Worm (Caenorhabditis elegans) whole organism, L2 larva: ENCODE measurements around the gene ctsa-2.

ENCODE experiments used
- R02D3.7 ChIP-seq: fragments of 150-350 bp; optimal IDR thresholded peaks from 2 replicates; lab custom pipeline; 2014; ENCODE audit warnings: missing biosample characterization, missing genetic modification characterization
- Y55F3AM.14 ChIP-seq: fragments of 200-800 bp; sonication (Bioruptor generic); optimal IDR thresholded peaks from 2 replicates; lab custom pipeline; 2018; ENCODE audit warnings: mild to moderate bottlenecking, missing genetic modification characterization, missing compliant biosample characterization
- ZK546.5 ChIP-seq: sonication (generic microtip); optimal IDR thresholded peaks from 2 replicates; lab custom pipeline; 2017; ENCODE audit warnings: missing biosample characterization, missing genetic modification characterization
- aly-2 ChIP-seq: fragments of 150-350 bp; optimal IDR thresholded peaks from 2 replicates; lab custom pipeline; 2014; ENCODE audit warnings: missing biosample characterization, missing genetic modification characterization
- ceh-16 ChIP-seq: fragments of 150-350 bp; optimal IDR thresholded peaks from 2 replicates; lab custom pipeline; 2014; ENCODE audit warnings: missing biosample characterization, missing genetic modification characterization
- crh-2 ChIP-seq: sonication (generic microtip); optimal IDR thresholded peaks from 2 replicates; lab custom pipeline; 2017; ENCODE audit warnings: missing biosample characterization, missing genetic modification characterization
- dmd-4 ChIP-seq: sonication (generic microtip); optimal IDR thresholded peaks from 2 replicates; lab custom pipeline; 2017; ENCODE audit warnings: missing biosample characterization, missing genetic modification characterization
- elt-3 ChIP-seq: sonication (generic microtip); optimal IDR thresholded peaks from 2 replicates; lab custom pipeline; 2017; ENCODE audit warnings: missing biosample characterization, missing genetic modification characterization
- fos-1 ChIP-seq: fragments of 150-350 bp; optimal IDR thresholded peaks from 2 replicates; lab custom pipeline; 2014; ENCODE audit warnings: missing biosample characterization, missing genetic modification characterization
- lin-11 ChIP-seq: fragments of 150-350 bp; sonication (generic microtip); optimal IDR thresholded peaks from 2 replicates; lab custom pipeline; 2014; ENCODE audit warnings: missing biosample characterization, missing genetic modification characterization, inconsistent platforms, mixed read lengths
- mbf-1 ChIP-seq: sonication (generic microtip); optimal IDR thresholded peaks from 2 replicates; lab custom pipeline; 2017; ENCODE audit warnings: missing biosample characterization, missing genetic modification characterization
- mdl-1 ChIP-seq, 2 experiments: fragments of 150-350 bp in 1 of 2; sonication (generic microtip) in 1 of 2; optimal IDR thresholded peaks; 2 replicates each; lab custom pipeline; 2017; ENCODE audit warnings: missing biosample characterization in 2 of 2, missing genetic modification characterization in 2 of 2
- nhr-10 ChIP-seq: sonication (generic microtip); optimal IDR thresholded peaks from 2 replicates; lab custom pipeline; 2017; ENCODE audit warnings: missing biosample characterization, missing genetic modification characterization
- nhr-21 ChIP-seq: fragments of 150-350 bp; optimal IDR thresholded peaks from 2 replicates; lab custom pipeline; 2014; ENCODE audit warnings: missing biosample characterization, missing genetic modification characterization
- nhr-23 ChIP-seq: fragments of 150-350 bp; optimal IDR thresholded peaks from 2 replicates; lab custom pipeline; 2014; ENCODE audit warnings: missing biosample characterization, missing genetic modification reagents, missing genetic modification characterization
- nhr-237 ChIP-seq: fragments of 150-350 bp; optimal IDR thresholded peaks from 2 replicates; lab custom pipeline; 2014; ENCODE audit warnings: missing biosample characterization, missing genetic modification characterization
- nhr-77 ChIP-seq: fragments of 150-350 bp; optimal IDR thresholded peaks from 2 replicates; lab custom pipeline; 2014; ENCODE audit warnings: missing biosample characterization, missing genetic modification characterization
- peb-1 ChIP-seq: fragments of 150-350 bp; optimal IDR thresholded peaks from 2 replicates; lab custom pipeline; 2014; ENCODE audit warnings: missing biosample characterization, missing genetic modification characterization
- skn-1 ChIP-seq: sonication (generic microtip); optimal IDR thresholded peaks from 2 replicates; lab custom pipeline; 2017; ENCODE audit warnings: missing biosample characterization, missing genetic modification characterization
- sma-3 ChIP-seq: sonication (generic microtip); optimal IDR thresholded peaks from 2 replicates; lab custom pipeline; 2016; ENCODE audit warnings: missing genetic modification reagents, missing genetic modification characterization, missing compliant biosample characterization
- sma-9 ChIP-seq, 2 experiments: fragments of 150-350 bp in 1 of 2; sonication (generic microtip) in 1 of 2; optimal IDR thresholded peaks; 2 replicates each; lab custom pipeline; 2014 to 2016; ENCODE audit warnings: missing genetic modification characterization in 2 of 2, mild to moderate bottlenecking in 1 of 2, missing biosample characterization in 1 of 2, missing compliant biosample characterization in 1 of 2, missing genetic modification reagents in 1 of 2, moderate library complexity in 1 of 2
- snpc-4 ChIP-seq: fragments of 150-350 bp; optimal IDR thresholded peaks from 2 replicates; lab custom pipeline; 2014; ENCODE audit warnings: missing biosample characterization, missing genetic modification characterization
- unc-39 ChIP-seq: fragments of 150-350 bp; optimal IDR thresholded peaks from 2 replicates; lab custom pipeline; 2014; ENCODE audit warnings: missing biosample characterization, missing genetic modification characterization
- unc-55 ChIP-seq: fragments of 150-350 bp; sonication (generic microtip); optimal IDR thresholded peaks from 3 replicates; lab custom pipeline; 2014; ENCODE audit warnings: missing biosample characterization, missing genetic modification reagents, missing genetic modification characterization
- unc-62 ChIP-seq: fragments of 150-350 bp; optimal IDR thresholded peaks from 2 replicates; lab custom pipeline; 2014; ENCODE audit warnings: missing biosample characterization, missing genetic modification reagents, missing genetic modification characterization
- ztf-1 ChIP-seq: fragments of 200-800 bp; sonication (Bioruptor generic); conservative IDR thresholded peaks from 2 replicates; pipeline ENCODE4 v1.3.6; 2022; ENCODE audit warnings: missing genetic modification characterization, missing compliant biosample characterization
- ztf-11 ChIP-seq: sonication (generic microtip); optimal IDR thresholded peaks from 2 replicates; lab custom pipeline; 2017; ENCODE audit warnings: missing biosample characterization, missing genetic modification characterization

ctsa-2 gene

DNA sequence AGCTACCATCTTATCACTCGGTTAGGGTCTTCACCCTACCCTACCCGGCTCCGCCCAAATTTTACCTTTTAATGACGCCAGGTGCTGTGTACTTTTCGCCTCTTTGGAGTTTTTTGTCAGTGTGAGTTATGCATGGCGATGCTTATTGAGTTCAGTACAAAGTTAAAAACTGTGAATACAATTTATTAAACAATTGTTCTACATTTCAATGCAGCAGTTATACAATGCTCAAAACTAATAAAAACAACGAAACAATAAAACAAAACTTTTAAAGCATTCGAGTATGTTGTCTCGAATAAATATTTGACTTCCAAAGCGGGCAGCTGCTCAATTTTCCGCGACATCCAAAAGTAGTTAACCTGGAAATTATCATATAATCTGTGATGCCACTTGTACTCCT, at the start of gene ctsa-2:
Gene ctsa-2, minus strand, starts transcription at position 101 of the 400 bp plus-strand sequence.
- TF ChIP-seq lin-11 (tag; lab: Kevin White, UChicago) (no peak), R02D3.7 (no peak), ztf-11 (tag; lab: Kevin White, UChicago) (no peak), fos-1 (tag; lab: Kevin White, UChicago) (peak; percentile 7)
- TF ChIP-seq, all 48 proteins: peak for 1

DNA sequence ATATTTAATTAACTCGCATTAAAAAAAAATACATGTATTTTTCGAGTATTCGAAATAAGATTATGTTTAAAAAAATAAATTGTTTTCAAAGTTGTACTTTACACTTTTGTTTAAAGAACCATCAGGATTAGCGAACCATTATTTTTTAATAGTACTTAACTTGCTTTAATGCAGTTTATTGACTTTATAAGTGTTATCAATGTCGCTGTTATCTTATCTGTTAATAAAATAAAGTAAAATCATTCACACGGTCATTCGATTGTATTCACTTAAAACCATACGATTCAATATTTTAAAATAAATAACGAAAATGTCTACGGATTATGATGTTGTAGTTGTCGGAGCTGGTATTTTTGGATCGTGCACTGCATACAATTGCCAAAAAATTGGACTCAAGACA, 46.1 kb upstream of the ctsa-2 start, which contains the start of gene C15B12.1:
Gene C15B12.1, plus strand, starts transcription at position 271 of the 400 bp plus-strand sequence.
- TF ChIP-seq fos-1 (tag; lab: Kevin White, UChicago) (peak; percentile 17), ztf-11 (tag; lab: Kevin White, UChicago) (no peak)

DNA sequence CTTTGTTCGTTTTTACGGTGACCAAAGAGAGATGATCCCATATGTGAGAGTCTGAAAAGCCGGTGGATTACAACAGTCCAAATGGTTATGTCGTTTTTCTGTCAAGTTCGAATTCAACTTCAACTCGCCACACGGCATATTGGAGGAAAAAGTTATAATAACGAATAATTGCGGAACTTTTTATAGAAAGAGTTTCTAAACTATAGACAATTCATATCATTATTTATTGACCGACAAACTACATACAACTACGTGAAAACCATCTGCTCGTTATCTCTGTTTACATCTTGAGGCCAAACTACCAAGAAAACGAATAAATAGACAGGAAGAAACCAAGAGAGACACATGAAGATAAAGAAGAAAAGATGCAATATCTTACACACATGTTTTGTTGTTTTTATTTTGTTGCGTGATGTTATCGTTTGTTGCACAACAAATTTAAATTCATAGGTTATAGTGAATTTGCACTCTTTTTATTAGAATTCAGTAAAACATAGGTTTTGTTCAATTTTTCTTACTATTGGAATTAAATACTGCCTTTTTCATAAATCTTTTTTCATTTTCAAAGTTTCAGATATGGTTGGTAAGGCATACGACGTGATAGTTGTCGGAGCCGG, 43.4 kb upstream of the ctsa-2 start, which contains the start of the genes C15B12.4 and C15B12.8:
Gene C15B12.4, minus strand, starts transcription at position 51 of the 617 bp plus-strand sequence.
Gene C15B12.8, plus strand, starts transcription at position 567 of the 617 bp plus-strand sequence.
- TF ChIP-seq nhr-21 (tag; lab: Kevin White, UChicago) (no peak), R02D3.7 (no peak), sma-3 (GFP tag; lab: Kevin White, UChicago) (no peak), nhr-237 (tag; lab: Kevin White, UChicago) (no peak), unc-39 (tag; lab: Kevin White, UChicago) (no peak), snpc-4 (tag; lab: Kevin White, UChicago) (no peak), unc-55 (GFP tag; lab: Kevin White, UChicago) (no peak), mdl-1 (tag; optimal IDR thresholded peaks at IDR 0.05; lab: Kevin White, UChicago) (no peak), nhr-77 (tag; lab: Kevin White, UChicago) (no peak), unc-62 (no peak), elt-3 (tag; lab: Kevin White, UChicago) (no peak)

DNA sequence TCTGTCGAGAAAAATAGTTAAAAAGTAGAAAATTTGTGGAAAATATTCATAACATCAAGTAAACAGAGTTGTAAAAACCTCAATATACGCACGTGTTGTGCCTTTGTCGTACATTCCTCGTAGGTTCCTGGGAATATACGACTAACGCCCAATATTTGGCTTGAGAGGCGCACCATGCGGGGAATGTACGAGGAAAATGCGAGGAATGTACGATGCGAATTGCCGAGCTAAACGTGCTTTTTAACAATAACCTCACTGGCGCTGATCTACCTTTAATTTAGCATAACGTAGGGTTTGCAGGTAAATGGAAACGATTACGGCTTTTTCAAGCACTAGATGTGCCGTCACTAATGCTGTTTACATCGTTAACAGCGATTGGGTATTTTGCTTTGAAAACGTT, 38.1 kb upstream of the ctsa-2 start, which contains the start of gene C15B12.9:
Gene C15B12.9, plus strand, starts transcription at position 301 of the 400 bp plus-strand sequence.
- no peak for TF ChIP-seq nhr-21 (tag; lab: Kevin White, UChicago)
- TF ChIP-seq ZK546.5 (tag; lab: Kevin White, UChicago), result no peak
- TF ChIP-seq R02D3.7, result no peak
- TF ChIP-seq nhr-10 (tag; lab: Kevin White, UChicago), result no peak
- no peak for TF ChIP-seq ceh-16
- TF ChIP-seq dmd-4, result no peak
- no peak for TF ChIP-seq ztf-1 (GFP tag; lab: Robert Waterston, UW)
- TF ChIP-seq peb-1, result no peak

DNA sequence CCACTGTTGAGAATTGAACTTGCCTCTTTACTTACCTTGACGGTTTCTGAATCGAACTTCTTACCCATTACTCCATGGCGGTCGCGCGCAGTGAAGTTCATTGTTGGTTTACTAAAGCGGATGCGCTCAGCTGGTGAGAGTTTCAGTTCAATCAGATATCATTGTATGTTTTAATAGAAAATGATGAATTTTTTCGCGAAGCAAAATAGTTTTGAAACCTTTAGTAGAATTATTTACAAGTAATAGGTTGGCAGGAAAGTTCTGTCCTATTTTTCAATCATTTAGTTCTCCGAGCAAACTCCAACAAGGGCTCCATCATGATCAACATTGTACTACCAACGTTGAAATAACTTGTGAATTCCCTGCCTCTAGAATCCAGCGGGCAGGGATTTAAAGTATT, 37.1 kb upstream of the ctsa-2 start, which contains the start of gene C15B12.3:
Gene C15B12.3, minus strand, starts transcription at position 101 of the 400 bp plus-strand sequence.
- TF ChIP-seq fos-1 (tag; lab: Kevin White, UChicago) (no peak), unc-39 (tag; lab: Kevin White, UChicago) (no peak), mbf-1 (tag; lab: Kevin White, UChicago) (no peak), lin-11 (tag; lab: Kevin White, UChicago) (no peak), sma-9 (GFP tag; optimal IDR thresholded peaks at IDR 0.05; lab: Kevin White, UChicago) (no peak), sma-9 (tag; optimal IDR thresholded peaks at IDR 0.05; lab: Kevin White, UChicago) (no peak), unc-55 (GFP tag; lab: Kevin White, UChicago) (no peak)

DNA sequence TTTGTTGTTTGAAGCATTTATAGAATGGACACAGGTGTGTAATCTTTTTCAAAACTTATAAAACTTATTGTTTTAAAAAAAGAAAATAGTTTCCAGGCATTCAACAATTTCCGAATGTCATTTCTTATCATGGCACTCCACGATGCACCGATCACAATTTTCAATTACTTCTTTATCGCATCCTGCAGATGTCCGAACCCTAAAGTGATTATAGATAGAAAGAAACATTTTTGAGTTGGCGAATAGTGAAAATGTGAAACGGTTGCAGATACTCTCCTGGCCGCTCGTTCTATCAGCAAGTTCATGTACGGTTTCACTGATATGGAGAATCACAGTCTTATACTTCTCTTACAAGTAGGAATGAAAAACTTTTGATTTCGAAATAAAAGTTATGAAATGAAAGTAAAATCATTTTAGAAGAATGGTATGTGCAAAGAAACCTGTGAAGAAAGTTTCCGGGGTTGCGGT, 32.6 kb upstream of the ctsa-2 start, which contains the start of gene C15B12.2:
Gene C15B12.2, plus strand, starts transcription at position 418 of the 468 bp plus-strand sequence.
- TF ChIP-seq fos-1 (tag; lab: Kevin White, UChicago) (peak; percentile 71), nhr-23 (no peak), peb-1 (no peak), crh-2 (tag; lab: Kevin White, UChicago) (peak; percentile 31), skn-1 (tag; lab: Kevin White, UChicago) (no peak), lin-11 (tag; lab: Kevin White, UChicago) (no peak), aly-2 (tag; lab: Kevin White, UChicago) (no peak), sma-9 (GFP tag; optimal IDR thresholded peaks at IDR 0.05; lab: Kevin White, UChicago) (peak; percentile 46), sma-9 (tag; optimal IDR thresholded peaks at IDR 0.05; lab: Kevin White, UChicago) (no peak), snpc-4 (tag; lab: Kevin White, UChicago) (no peak), Y55F3AM.14 (GFP tag; lab: Kevin White, UChicago) (no peak), R02D3.7 (no peak)
